Fruit fly (Drosophila melanogaster) whole organism: ENCODE measurements around the gene CG8774.

ENCODE experiments used
- CG8478 ChIP-seq: fragments of >200 bp; optimal IDR thresholded peaks from 2 replicates; lab custom pipeline; 2018; ENCODE audit warnings: inconsistent platforms
- psq ChIP-seq: fragments of >200 bp; optimal IDR thresholded peaks from 2 replicates; lab custom pipeline; 2017
- usp ChIP-seq: fragments of >200 bp; optimal IDR thresholded peaks from 2 replicates; lab custom pipeline; 2017; ENCODE audit warnings: missing biosample characterization, missing genetic modification characterization, mixed read lengths

- TF ChIP-seq psq (lab: Kevin White, UChicago) = no peak
- TF ChIP-seq usp = no peak
- no peak for TF ChIP-seq CG8478 (lab: Kevin White, UChicago)
Measured at dm6 chr3R:13264061-13264661, 34.4 kb upstream of the CG8774 start, which contains the start of gene Ravus.
